Worm (Caenorhabditis elegans) whole organism, late embryonic: ENCODE measurements around the gene F38E1.6.
A peak's percentile ranks its signal among the peaks of the same experiment; 100 is the strongest.

Experiments
- C08G9.2 ChIP-seq: sonication (generic microtip); optimal IDR thresholded peaks from 2 replicates; lab custom pipeline; 2016; ENCODE audit warnings: mild to moderate bottlenecking, missing genetic modification characterization, moderate library complexity, missing compliant biosample characterization
- F13H6.1 ChIP-seq: sonication (generic microtip); optimal IDR thresholded peaks from 2 replicates; lab custom pipeline; 2016; ENCODE audit warnings: missing genetic modification characterization, missing compliant biosample characterization
- Y22D7AL.16 ChIP-seq: sonication (generic microtip); optimal IDR thresholded peaks from 2 replicates; lab custom pipeline; 2016; ENCODE audit warnings: missing genetic modification characterization, missing compliant biosample characterization
- ahr-1 ChIP-seq: sonication (generic microtip); optimal IDR thresholded peaks from 2 replicates; lab custom pipeline; 2016; ENCODE audit warnings: missing genetic modification characterization, missing compliant biosample characterization
- ceh-14 ChIP-seq: sonication (generic microtip); optimal IDR thresholded peaks from 2 replicates; lab custom pipeline; 2016; ENCODE audit warnings: missing genotype, missing genetic modification characterization, missing compliant biosample characterization
- ceh-19 ChIP-seq: fragments of 200-800 bp; sonication (Bioruptor generic); optimal IDR thresholded peaks from 2 replicates; lab custom pipeline; 2018; ENCODE audit warnings: mild to moderate bottlenecking, missing genetic modification characterization, missing compliant biosample characterization
- ceh-2 ChIP-seq: sonication (generic microtip); optimal IDR thresholded peaks from 2 replicates; lab custom pipeline; 2016; ENCODE audit warnings: missing genotype, missing genetic modification characterization, missing compliant biosample characterization
- ceh-34 ChIP-seq: sonication (generic microtip); optimal IDR thresholded peaks from 2 replicates; lab custom pipeline; 2016; ENCODE audit warnings: mild to moderate bottlenecking, missing genetic modification characterization, missing compliant biosample characterization
- ceh-9 ChIP-seq: sonication (generic microtip); optimal IDR thresholded peaks from 2 replicates; lab custom pipeline; 2016; ENCODE audit warnings: mild to moderate bottlenecking, missing genetic modification characterization, inconsistent platforms, missing compliant biosample characterization
- che-1 ChIP-seq: sonication (generic microtip); optimal IDR thresholded peaks from 2 replicates; lab custom pipeline; 2016; ENCODE audit warnings: mild to moderate bottlenecking, missing genetic modification characterization, missing compliant biosample characterization
- dmd-4 ChIP-seq: sonication (generic microtip); optimal IDR thresholded peaks from 2 replicates; lab custom pipeline; 2016; ENCODE audit warnings: borderline replicate concordance, missing genetic modification characterization, missing compliant biosample characterization
- elt-2 ChIP-seq: sonication (generic microtip); optimal IDR thresholded peaks from 2 replicates; lab custom pipeline; 2016; ENCODE audit warnings: missing genetic modification reagents, missing genetic modification characterization, missing compliant biosample characterization
- ets-4 ChIP-seq: sonication (generic microtip); optimal IDR thresholded peaks from 2 replicates; lab custom pipeline; 2016; ENCODE audit warnings: missing genetic modification characterization, missing compliant biosample characterization
- fax-1 ChIP-seq: sonication (generic microtip); optimal IDR thresholded peaks from 2 replicates; lab custom pipeline; 2016; ENCODE audit warnings: missing genotype, missing genetic modification characterization, missing compliant biosample characterization
- fkh-10 ChIP-seq: fragments of 150-350 bp; optimal IDR thresholded peaks from 2 replicates; lab custom pipeline; 2014; ENCODE audit warnings: missing biosample characterization, missing genetic modification reagents, missing genetic modification characterization
- gmeb-2 ChIP-seq: sonication (generic microtip); optimal IDR thresholded peaks from 2 replicates; lab custom pipeline; 2016; ENCODE audit warnings: missing genetic modification characterization, inconsistent platforms, missing compliant biosample characterization
- hlh-13 ChIP-seq: fragments of 200-800 bp; sonication (Bioruptor generic); optimal IDR thresholded peaks from 2 replicates; lab custom pipeline; 2018; ENCODE audit warnings: mild to moderate bottlenecking, missing genetic modification characterization, missing compliant biosample characterization
- hlh-30 ChIP-seq: sonication (generic microtip); optimal IDR thresholded peaks from 2 replicates; lab custom pipeline; 2017; ENCODE audit warnings: antibody characterized with exemption, missing genetic modification characterization, missing compliant biosample characterization; ENCODE audit not compliant: insufficient read depth
- hlh-6 ChIP-seq: sonication (generic microtip); optimal IDR thresholded peaks from 2 replicates; lab custom pipeline; 2016; ENCODE audit warnings: missing genotype, missing genetic modification characterization, missing compliant biosample characterization
- hlh-8 ChIP-seq: sonication (generic microtip); optimal IDR thresholded peaks from 2 replicates; lab custom pipeline; 2016; ENCODE audit warnings: missing genotype, missing genetic modification characterization, missing compliant biosample characterization
- lim-6 ChIP-seq: sonication (generic microtip); optimal IDR thresholded peaks from 2 replicates; lab custom pipeline; 2016; ENCODE audit warnings: missing genetic modification characterization, missing compliant biosample characterization
- odd-2 ChIP-seq: sonication (generic microtip); optimal IDR thresholded peaks from 2 replicates; lab custom pipeline; 2017; ENCODE audit warnings: antibody characterized with exemption, mild to moderate bottlenecking, missing genetic modification characterization, missing compliant biosample characterization
- pag-3 ChIP-seq: sonication (generic microtip); optimal IDR thresholded peaks from 2 replicates; lab custom pipeline; 2016; ENCODE audit warnings: missing compliant biosample characterization, missing genetic modification characterization, borderline replicate concordance
- pat-9 ChIP-seq: fragments of 200-800 bp; sonication (Bioruptor generic); optimal IDR thresholded peaks from 2 replicates; lab custom pipeline; 2018; ENCODE audit warnings: mild to moderate bottlenecking, missing genetic modification characterization, moderate library complexity, missing compliant biosample characterization
- pax-1 ChIP-seq: fragments of 150-350 bp; optimal IDR thresholded peaks from 2 replicates; lab custom pipeline; 2014; ENCODE audit warnings: missing biosample characterization, missing genetic modification characterization
- pha-4 ChIP-seq: fragments of 150-350 bp; optimal IDR thresholded peaks from 2 replicates; lab custom pipeline; 2018; ENCODE audit warnings: missing biosample characterization, missing genetic modification reagents, missing genetic modification characterization
- pros-1 ChIP-seq: fragments of 150-350 bp; optimal IDR thresholded peaks from 2 replicates; lab custom pipeline; 2014; ENCODE audit warnings: missing biosample characterization, missing genetic modification reagents, missing genetic modification characterization
- rnt-1 ChIP-seq: sonication (generic microtip); optimal IDR thresholded peaks from 2 replicates; lab custom pipeline; 2016; ENCODE audit warnings: missing genetic modification characterization, missing compliant biosample characterization
- sdc-2 ChIP-seq: sonication (generic microtip); optimal IDR thresholded peaks from 2 replicates; lab custom pipeline; 2016; ENCODE audit warnings: missing genotype, missing genetic modification characterization, missing compliant biosample characterization
- sox-2 ChIP-seq: fragments of 200-800 bp; sonication (Bioruptor generic); IDR thresholded peaks from 2 replicates; pipeline ENCODE4 v1.3.6; 2022; ENCODE audit warnings: missing genetic modification reagents, missing genetic modification characterization, missing compliant biosample characterization
- tbx-7 ChIP-seq: sonication (generic microtip); optimal IDR thresholded peaks from 2 replicates; lab custom pipeline; 2016; ENCODE audit warnings: missing genotype, missing genetic modification characterization, missing compliant biosample characterization
- ttx-3 ChIP-seq: sonication (generic microtip); optimal IDR thresholded peaks from 2 replicates; lab custom pipeline; 2016; ENCODE audit warnings: missing genetic modification reagents, missing genetic modification characterization, missing compliant biosample characterization
- unc-86 ChIP-seq: sonication (generic microtip); optimal IDR thresholded peaks from 2 replicates; lab custom pipeline; 2016; ENCODE audit warnings: missing genetic modification characterization, missing compliant biosample characterization

The F38E1.6 gene

DNA sequence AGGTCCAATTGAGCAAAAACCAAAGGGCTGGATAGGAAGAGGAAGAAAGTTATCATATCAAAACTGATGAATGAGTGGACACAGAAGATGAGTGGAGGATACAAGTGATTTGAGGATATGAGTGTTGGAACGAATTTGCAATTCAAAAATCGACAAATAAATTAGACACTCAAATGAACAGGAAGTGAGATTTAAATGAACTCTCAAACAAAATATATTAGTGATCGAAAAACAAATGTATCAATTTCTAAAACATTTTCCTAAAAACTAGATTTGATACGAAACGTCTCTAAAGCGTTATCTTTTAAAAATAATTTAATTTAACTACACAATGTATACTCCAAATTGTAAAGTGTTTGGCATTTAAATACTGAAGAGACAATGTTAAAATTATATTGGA lies 15.5 kb downstream of the F38E1.6 start, which contains the start of gene F38E1.10:
Gene F38E1.10, minus strand, starts transcription at position 101 of the 400 bp plus-strand sequence.
- no peak for TF ChIP-seq fkh-10 (GFP tag; lab: Kevin White, UChicago)
- TF ChIP-seq ahr-1 (tag; lab: Kevin White, UChicago) = no peak
- TF ChIP-seq hlh-6 (tag; lab: Kevin White, UChicago) = no peak
- TF ChIP-seq hlh-30 (tag; lab: Kevin White, UChicago) = no peak
- TF ChIP-seq Y22D7AL.16 (tag; lab: Kevin White, UChicago) = no peak
- TF ChIP-seq lim-6 (tag; lab: Kevin White, UChicago) = no peak
- TF ChIP-seq ttx-3 (tag; lab: Kevin White, UChicago) = no peak
- TF ChIP-seq hlh-8 = no peak
- no peak for TF ChIP-seq odd-2
- TF ChIP-seq ceh-14 = no peak
- no peak for TF ChIP-seq ceh-34
- TF ChIP-seq, all 69 proteins: peak for 0

DNA sequence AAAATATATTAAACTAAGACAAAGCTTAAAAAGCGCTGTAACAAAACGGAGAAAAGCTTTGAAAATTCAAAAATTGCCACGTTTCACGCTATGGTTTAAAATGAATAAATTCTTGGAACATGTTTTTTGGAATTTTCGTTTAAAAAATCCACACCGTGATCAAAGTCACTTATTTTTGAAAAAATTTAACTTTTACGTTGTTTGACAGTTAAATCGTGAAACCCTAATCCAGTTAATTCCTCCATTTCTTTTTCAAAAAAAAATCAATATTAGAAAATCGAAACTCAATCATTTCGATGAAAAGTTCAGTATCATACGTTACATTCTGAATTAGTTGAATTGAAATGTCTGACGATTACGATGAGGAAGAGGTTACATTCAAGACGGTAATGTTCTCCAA lies 16.0 kb downstream of the F38E1.6 start, which contains the start of gene F38E1.3:
Gene F38E1.3, plus strand, starts transcription at position 301 of the 400 bp plus-strand sequence.
- TF ChIP-seq ets-4 (tag; lab: Kevin White, UChicago) (no peak), fax-1 (tag; lab: Kevin White, UChicago) (no peak)

DNA sequence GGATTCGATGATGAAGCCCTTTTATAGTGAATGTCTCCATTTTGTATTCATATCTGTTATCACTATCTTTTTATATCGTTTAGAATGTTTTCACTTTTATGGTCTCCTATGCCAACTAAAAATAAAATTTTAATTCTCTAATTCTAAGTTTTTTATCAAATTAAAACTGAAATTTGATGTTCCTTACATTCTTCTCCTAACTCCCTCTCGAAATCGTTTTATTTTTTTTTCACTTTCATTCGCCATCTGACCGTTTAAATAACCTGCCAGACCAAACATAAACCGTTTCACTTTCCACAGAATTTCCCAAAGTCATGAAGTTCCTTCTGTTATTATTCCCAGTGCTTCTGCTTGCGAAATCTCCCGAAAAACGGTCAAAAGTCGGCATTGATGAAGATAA lies 19.3 kb downstream of the F38E1.6 start, which contains the start of gene F52E1.5:
Gene F52E1.5, plus strand, starts transcription at position 301 of the 400 bp plus-strand sequence.
- TF ChIP-seq ceh-2 (tag; lab: Kevin White, UChicago) (no peak), ets-4 (tag; lab: Kevin White, UChicago) (no peak), ceh-34 (no peak), che-1 (tag; lab: Kevin White, UChicago) (no peak)
- TF ChIP-seq, all 69 proteins: peak for 0

DNA sequence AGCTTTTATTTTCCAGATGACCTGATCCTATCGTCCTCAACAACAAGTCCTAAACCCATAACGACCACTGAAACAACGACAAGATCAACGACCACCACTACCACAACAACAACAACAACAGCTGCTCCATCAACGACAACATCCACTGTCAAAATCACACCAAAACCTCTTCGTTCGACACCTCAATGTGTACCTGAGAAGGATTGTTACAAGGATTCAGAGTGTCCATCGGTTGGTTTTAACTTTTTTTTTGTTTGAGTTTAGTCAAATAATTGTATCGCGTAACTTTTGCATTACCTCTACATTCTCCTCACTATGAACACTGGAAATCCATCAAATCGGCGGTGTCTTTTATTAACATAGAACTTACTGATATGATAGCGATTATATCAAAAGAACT lies 20.2 kb downstream of the F38E1.6 start:
- TF ChIP-seq pat-9 (tag; lab: Kevin White, UChicago) (no peak), pha-4 (tag; lab: Kevin White, UChicago) (no peak), dmd-4 (tag; lab: Kevin White, UChicago) (no peak), pag-3 (tag; lab: Kevin White, UChicago) (no peak), pax-1 (tag; lab: Kevin White, UChicago) (no peak), ttx-3 (tag; lab: Kevin White, UChicago) (no peak), rnt-1 (tag; lab: Kevin White, UChicago) (no peak), C08G9.2 (tag; lab: Kevin White, UChicago) (no peak), ahr-1 (tag; lab: Kevin White, UChicago) (no peak), ceh-19 (GFP tag; lab: Kevin White, UChicago) (no peak), hlh-13 (GFP tag; lab: Kevin White, UChicago) (no peak), F13H6.1 (no peak), che-1 (tag; lab: Kevin White, UChicago) (no peak), ceh-14 (no peak), pros-1 (tag; lab: Kevin White, UChicago) (no peak), ceh-34 (no peak), ceh-9 (tag; lab: Kevin White, UChicago) (no peak), unc-86 (tag; lab: Kevin White, UChicago) (no peak), ceh-2 (tag; lab: Kevin White, UChicago) (no peak), sox-2 (GFP tag; lab: Robert Waterston, UW) (no peak)

DNA sequence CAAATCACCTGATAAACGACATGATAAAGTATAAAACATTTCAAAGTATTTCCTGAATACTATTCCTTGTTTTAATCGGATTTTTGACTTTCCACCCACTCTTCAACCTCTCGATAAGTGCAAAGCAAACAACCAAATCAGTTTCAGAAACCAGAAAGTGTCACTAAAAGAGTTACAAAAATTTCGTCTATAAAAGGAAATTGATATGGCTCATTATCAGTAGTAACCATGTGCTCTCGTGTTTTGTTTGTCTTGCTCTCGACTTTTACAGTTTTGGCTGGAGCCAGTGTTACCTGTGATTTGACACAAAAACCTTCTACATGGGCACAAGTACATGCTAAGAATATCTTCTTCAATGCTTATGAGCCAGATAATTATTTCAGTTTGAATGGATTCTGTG lies 23.8 kb downstream of the F38E1.6 start, which contains the start of gene F52E1.14:
Gene F52E1.14, plus strand, starts transcription at position 207 of the 400 bp plus-strand sequence.
- TF ChIP-seq tbx-7 (no peak), hlh-13 (GFP tag; lab: Kevin White, UChicago) (no peak), ceh-19 (GFP tag; lab: Kevin White, UChicago) (no peak), gmeb-2 (no peak), elt-2 (tag; lab: Kevin White, UChicago) (peak; percentile 29), sdc-2 (tag; lab: Kevin White, UChicago) (no peak)
